5 fruit fly cellular contexts compared by ENCODE assay signal in the genomic region with DNA sequence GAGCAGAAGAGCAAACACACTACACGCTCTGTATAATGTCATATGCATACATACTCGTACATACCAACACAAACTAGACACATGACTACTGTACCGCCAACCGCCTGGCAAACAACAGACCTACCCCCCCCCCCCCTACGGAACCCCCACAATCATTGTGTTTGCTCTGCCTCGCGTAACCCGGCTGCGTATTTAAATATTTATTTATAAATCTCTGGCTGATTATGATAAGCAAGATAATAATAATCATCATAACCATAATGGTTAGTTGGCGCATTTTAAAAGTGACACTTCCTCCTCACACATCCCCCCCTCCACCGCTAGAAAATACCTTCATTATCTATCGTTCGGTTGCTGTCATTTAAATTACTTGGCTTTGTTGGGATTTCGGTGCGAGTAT.
A peak's percentile ranks its signal among the peaks of the same experiment; 100 is the strongest.
TF ChIP-seq lines count a peak whose summit lies in the region.

No protein-coding gene starts in this region.

- TF ChIP-seq CTCF in whole organism, embryonic (GFP tag; optimal IDR thresholded peaks at IDR 0.05; lab: Kevin White, UChicago), result peak; percentile 12

TF ChIP-seq in whole organism, adult, 20 proteins besides CTCF, POLR2A, EP300 and RAD21 (continues in another document):
- TF ChIP-seq kay (GFP tag; lab: Kevin White, UChicago; ENCODE audit: borderline replicate concordance) (no peak), CG33017 (tag; optimal IDR thresholded peaks at IDR 0.05; lab: Kevin White, UChicago) (peak; percentile 71), toe (GFP tag; optimal IDR thresholded peaks at IDR 0.05; lab: Kevin White, UChicago) (peak; percentile 46), CG5204 (GFP tag; optimal IDR thresholded peaks at IDR 0.05; lab: Kevin White, UChicago) (no peak), tj (GFP tag; optimal IDR thresholded peaks at IDR 0.05; lab: Kevin White, UChicago) (peak; percentile 18), cnc (optimal IDR thresholded peaks at IDR 0.05; lab: Kevin White, UChicago) (peak in 1 of 2 experiments; percentile 2), CG14711 (tag; optimal IDR thresholded peaks at IDR 0.05; lab: Kevin White, UChicago) (peak; percentile 48), CG7101 (tag; optimal IDR thresholded peaks at IDR 0.05; lab: Kevin White, UChicago) (peak; percentile 63), pad (GFP tag; optimal IDR thresholded peaks at IDR 0.05; lab: Kevin White, UChicago) (peak; percentile 61), ovo (GFP tag; optimal IDR thresholded peaks at IDR 0.05; lab: Kevin White, UChicago) (no peak), CG1620 (GFP tag; optimal IDR thresholded peaks at IDR 0.05; lab: Kevin White, UChicago) (peak; percentile 18), cic (GFP tag; optimal IDR thresholded peaks at IDR 0.05; lab: Kevin White, UChicago) (peak; percentile 96), Hr96 (GFP tag; optimal IDR thresholded peaks at IDR 0.05; lab: Kevin White, UChicago) (peak; percentile 7), CG12768 (GFP tag; optimal IDR thresholded peaks at IDR 0.05; lab: Kevin White, UChicago) (peak; percentile 86), bab1 (GFP tag; optimal IDR thresholded peaks at IDR 0.05; lab: Kevin White, UChicago) (no peak), Mnt (GFP tag; optimal IDR thresholded peaks at IDR 0.05; lab: Kevin White, UChicago) (peak; percentile 46), CG7045 (GFP tag; optimal IDR thresholded peaks at IDR 0.05; lab: Kevin White, UChicago) (peak; percentile 80)

TF ChIP-seq in whole organism, embryonic, 481 proteins besides CTCF, POLR2A, EP300 and RAD21 (continues in another document):
- TF ChIP-seq Ssrp (tag; optimal IDR thresholded peaks at IDR 0.05; lab: Kevin White, UChicago) (no peak), CG8359 (GFP tag; optimal IDR thresholded peaks at IDR 0.05; lab: Kevin White, UChicago; ENCODE audit: borderline replicate concordance) (peak; percentile 17), HLHmδ (GFP tag; optimal IDR thresholded peaks at IDR 0.05; lab: Kevin White, UChicago) (no peak), CG32532 (GFP tag; IDR thresholded peaks at IDR 0.05; lab: Robert Waterston, UW) (no peak), gcm (GFP tag; optimal IDR thresholded peaks at IDR 0.05; lab: Kevin White, UChicago) (peak; percentile 58), CG1647 (GFP tag; optimal IDR thresholded peaks at IDR 0.05; lab: Kevin White, UChicago) (no peak), stc (GFP tag; IDR thresholded peaks at IDR 0.05; lab: Robert Waterston, UW) (peak; percentile 46; the same call in 1 of the 2 replicates), bcd (GFP tag; optimal IDR thresholded peaks at IDR 0.05; lab: Kevin White, UChicago) (peak; percentile 68), CG9797 (GFP tag; optimal IDR thresholded peaks at IDR 0.05; lab: Kevin White, UChicago) (no peak), Poxn (GFP tag; IDR thresholded peaks at IDR 0.05; lab: Robert Waterston, UW) (no peak), CkIIα-i1 (GFP tag; IDR thresholded peaks at IDR 0.05; lab: Robert Waterston, UW) (no peak), lov (optimal IDR thresholded peaks at IDR 0.05; lab: Kevin White, UChicago) (no peak), lov (GFP tag; IDR thresholded peaks at IDR 0.05; lab: Robert Waterston, UW) (no peak), MTF-1 (GFP tag; optimal IDR thresholded peaks at IDR 0.05; lab: Kevin White, UChicago; ENCODE audit: borderline replicate concordance) (peak; percentile 45), wdn (GFP tag; IDR thresholded peaks at IDR 0.05; lab: Robert Waterston, UW) (no peak), cwo (GFP tag; optimal IDR thresholded peaks at IDR 0.05; lab: Kevin White, UChicago) (peak; percentile 79), da (GFP tag; optimal IDR thresholded peaks at IDR 0.05; lab: Kevin White, UChicago) (no peak), CG11560 (tag; IDR thresholded peaks at IDR 0.05; lab: Robert Waterston, UW) (no peak)

TF ChIP-seq in whole organism, prepupa, 60 proteins besides CTCF, POLR2A, EP300 and RAD21 (continues in another document):
- TF ChIP-seq achi (GFP tag; optimal IDR thresholded peaks at IDR 0.05; lab: Kevin White, UChicago) (no peak), vri (GFP tag; optimal IDR thresholded peaks at IDR 0.05; lab: Kevin White, UChicago) (no peak), Ets96B (tag; optimal IDR thresholded peaks at IDR 0.05; lab: Kevin White, UChicago) (no peak), Eip78C (GFP tag; lab: Kevin White, UChicago) (peak; percentile 34), CG6808 (GFP tag; optimal IDR thresholded peaks at IDR 0.05; lab: Kevin White, UChicago) (peak; percentile 7), salr (GFP tag; optimal IDR thresholded peaks at IDR 0.05; lab: Kevin White, UChicago) (peak in 1 of 2 experiments; percentile 33), CG4318 (GFP tag; optimal IDR thresholded peaks at IDR 0.05; lab: Kevin White, UChicago) (no peak), cyc (GFP tag; optimal IDR thresholded peaks at IDR 0.05; lab: Kevin White, UChicago) (no peak), CG9139 (GFP tag; optimal IDR thresholded peaks at IDR 0.05; lab: Kevin White, UChicago) (no peak), Hr4 (GFP tag; optimal IDR thresholded peaks at IDR 0.05; lab: Kevin White, UChicago) (no peak), CG6854 (GFP tag; optimal IDR thresholded peaks at IDR 0.05; lab: Kevin White, UChicago) (no peak), CG8319 (GFP tag; optimal IDR thresholded peaks at IDR 0.05; lab: Kevin White, UChicago) (no peak), fkh (GFP tag; optimal IDR thresholded peaks at IDR 0.05; lab: Kevin White, UChicago) (peak; percentile 99), CG16779 (tag; optimal IDR thresholded peaks at IDR 0.05; lab: Kevin White, UChicago) (peak; percentile 2), topi (GFP tag; optimal IDR thresholded peaks at IDR 0.05; lab: Kevin White, UChicago) (no peak), fd59A (GFP tag; optimal IDR thresholded peaks at IDR 0.05; lab: Kevin White, UChicago) (no peak), Smox (GFP tag; optimal IDR thresholded peaks at IDR 0.05; lab: Kevin White, UChicago) (no peak), CG10669 (GFP tag; optimal IDR thresholded peaks at IDR 0.05; lab: Kevin White, UChicago) (no peak), CG7368 (GFP tag; optimal IDR thresholded peaks at IDR 0.05; lab: Kevin White, UChicago) (no peak)

TF ChIP-seq in whole organism, pupa, 21 proteins besides CTCF, POLR2A, EP300 and RAD21:
- no peak for TF ChIP-seq CG15710 (tag; optimal IDR thresholded peaks at IDR 0.05; lab: Kevin White, UChicago)
- TF ChIP-seq gl (tag; optimal IDR thresholded peaks at IDR 0.05; lab: Kevin White, UChicago), result no peak
- no peak; the same call in 1 of the 2 replicates for TF ChIP-seq Ets98B (GFP tag; IDR thresholded peaks at IDR 0.05; lab: Robert Waterston, UW)
- no peak for TF ChIP-seq fd96Ca (GFP tag; IDR thresholded peaks at IDR 0.05; lab: Robert Waterston, UW)
- TF ChIP-seq CG14655 (GFP tag; optimal IDR thresholded peaks at IDR 0.05; lab: Kevin White, UChicago), result peak; percentile 1

TF ChIP-seq in whole organism, wandering third instar larva, 38 proteins besides CTCF, POLR2A, EP300 and RAD21:
- TF ChIP-seq Rel (GFP tag; optimal IDR thresholded peaks at IDR 0.05; lab: Kevin White, UChicago) (no peak), Rel (tag; optimal IDR thresholded peaks at IDR 0.05; lab: Kevin White, UChicago) (peak; percentile 42), ey (GFP tag; optimal IDR thresholded peaks at IDR 0.05; lab: Kevin White, UChicago) (no peak), CrebA (GFP tag; optimal IDR thresholded peaks at IDR 0.05; lab: Kevin White, UChicago; ENCODE audit: borderline replicate concordance) (no peak), N (GFP tag; optimal IDR thresholded peaks at IDR 0.05; lab: Kevin White, UChicago) (no peak), CG32264 (GFP tag; optimal IDR thresholded peaks at IDR 0.05; lab: Kevin White, UChicago) (no peak), HLH106 (tag; optimal IDR thresholded peaks at IDR 0.05; lab: Kevin White, UChicago) (no peak), fru (GFP tag; optimal IDR thresholded peaks at IDR 0.05; lab: Kevin White, UChicago) (no peak), jim (GFP tag; optimal IDR thresholded peaks at IDR 0.05; lab: Kevin White, UChicago) (no peak), woc (GFP tag; optimal IDR thresholded peaks at IDR 0.05; lab: Kevin White, UChicago) (no peak), sage (GFP tag; optimal IDR thresholded peaks at IDR 0.05; lab: Kevin White, UChicago) (no peak), h (GFP tag; optimal IDR thresholded peaks at IDR 0.05; lab: Kevin White, UChicago) (peak; percentile 54), sv (GFP tag; optimal IDR thresholded peaks at IDR 0.05; lab: Kevin White, UChicago) (no peak), pan (optimal IDR thresholded peaks at IDR 0.05; lab: Kevin White, UChicago) (no peak), lola (GFP tag; optimal IDR thresholded peaks at IDR 0.05; lab: Kevin White, UChicago) (no peak), psq (GFP tag; optimal IDR thresholded peaks at IDR 0.05; lab: Kevin White, UChicago) (no peak), CG9705 (GFP tag; optimal IDR thresholded peaks at IDR 0.05; lab: Kevin White, UChicago) (no peak), Dif (GFP tag; optimal IDR thresholded peaks at IDR 0.05; lab: Kevin White, UChicago; ENCODE audit: partially characterized antibody) (no peak), foxo (GFP tag; optimal IDR thresholded peaks at IDR 0.05; lab: Kevin White, UChicago) (peak in 1 of 2 experiments; percentile 7), dl (GFP tag; optimal IDR thresholded peaks at IDR 0.05; lab: Kevin White, UChicago; ENCODE audit: insufficient read depth in 1 of 2, partially characterized antibody in 2 of 2) (no peak), OdsH (GFP tag; optimal IDR thresholded peaks at IDR 0.05; lab: Kevin White, UChicago) (peak; percentile 11), Jra (GFP tag; optimal IDR thresholded peaks at IDR 0.05; lab: Kevin White, UChicago) (no peak)
